Worm (Caenorhabditis elegans) whole organism, L2 larva: ENCODE results near the gene C18D11.9.

ENCODE experiments used
- C34F6.9 ChIP-seq: fragments of 150-350 bp; optimal IDR thresholded peaks from 2 replicates; lab custom pipeline; 2014; ENCODE audit warnings: missing biosample characterization, missing genetic modification characterization
- ZK546.5 ChIP-seq: sonication (generic microtip); optimal IDR thresholded peaks from 2 replicates; lab custom pipeline; 2017; ENCODE audit warnings: missing biosample characterization, missing genetic modification characterization
- ama-1 ChIP-seq: fragments of 150-350 bp; optimal IDR thresholded peaks from 2 replicates; lab custom pipeline; 2018; ENCODE audit warnings: inconsistent platforms
- ceh-82 ChIP-seq: fragments of 150-350 bp; optimal IDR thresholded peaks from 2 replicates; lab custom pipeline; 2014; ENCODE audit warnings: missing biosample characterization, missing genetic modification characterization
- egl-27 ChIP-seq: sonication (generic microtip); optimal IDR thresholded peaks from 3 replicates; lab custom pipeline; 2017; ENCODE audit warnings: missing biosample characterization, missing genetic modification reagents, missing genetic modification characterization
- mdl-1 ChIP-seq, 2 experiments: fragments of 150-350 bp in 1 of 2; sonication (generic microtip) in 1 of 2; optimal IDR thresholded peaks; 2 replicates each; lab custom pipeline; 2017; ENCODE audit warnings: missing biosample characterization in 2 of 2, missing genetic modification characterization in 2 of 2
- nhr-11 ChIP-seq: fragments of 150-350 bp; optimal IDR thresholded peaks from 2 replicates; lab custom pipeline; 2014; ENCODE audit warnings: missing biosample characterization, missing genetic modification characterization
- nhr-12 ChIP-seq: fragments of 150-350 bp; optimal IDR thresholded peaks from 2 replicates; lab custom pipeline; 2014; ENCODE audit warnings: missing biosample characterization, missing genetic modification characterization
- nhr-77 ChIP-seq: fragments of 150-350 bp; optimal IDR thresholded peaks from 2 replicates; lab custom pipeline; 2014; ENCODE audit warnings: missing biosample characterization, missing genetic modification characterization
- snpc-4 ChIP-seq: fragments of 150-350 bp; optimal IDR thresholded peaks from 2 replicates; lab custom pipeline; 2014; ENCODE audit warnings: missing biosample characterization, missing genetic modification characterization
- unc-55 ChIP-seq: fragments of 150-350 bp; sonication (generic microtip); optimal IDR thresholded peaks from 3 replicates; lab custom pipeline; 2014; ENCODE audit warnings: missing biosample characterization, missing genetic modification reagents, missing genetic modification characterization
- zag-1 ChIP-seq: fragments of 150-350 bp; optimal IDR thresholded peaks from 2 replicates; lab custom pipeline; 2014; ENCODE audit warnings: missing biosample characterization, missing genetic modification characterization
- ztf-4 ChIP-seq: fragments of 150-350 bp; optimal IDR thresholded peaks from 2 replicates; lab custom pipeline; 2014; ENCODE audit warnings: missing biosample characterization, missing genetic modification characterization

DNA sequence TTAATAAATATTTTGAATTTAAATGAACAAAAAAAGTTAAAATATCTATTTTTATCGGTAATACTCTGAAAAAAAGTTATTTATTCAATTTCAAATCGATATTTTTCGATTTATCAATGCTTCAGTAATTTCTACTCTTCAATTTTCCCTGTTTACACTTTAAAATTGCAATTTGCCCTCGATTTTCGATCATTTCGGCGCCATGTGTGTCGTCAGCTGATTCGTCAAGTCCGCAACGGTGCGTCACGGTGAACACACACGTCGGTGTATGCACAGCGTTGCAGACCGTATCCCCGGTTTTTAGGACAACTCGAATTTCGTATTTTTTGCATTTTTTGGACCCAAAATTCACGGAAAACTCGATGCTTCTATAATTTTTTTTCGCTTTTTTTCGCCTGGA, 14.3 kb downstream of the C18D11.9 start, which contains the start of gene C18D11.3:
- peak; percentile 16 for TF ChIP-seq zag-1 (tag; lab: Kevin White, UChicago)
- peak; percentile 49 for TF ChIP-seq ztf-4
- no peak for TF ChIP-seq ama-1 (lab: Kevin White, UChicago)
- TF ChIP-seq ZK546.5 (tag; lab: Kevin White, UChicago): no peak
- TF ChIP-seq nhr-11 (tag; lab: Kevin White, UChicago): no peak
- TF ChIP-seq mdl-1 (tag; optimal IDR thresholded peaks at IDR 0.05; lab: Kevin White, UChicago): peak in 1 of 2 experiments; percentile 63
- no peak for TF ChIP-seq nhr-77 (tag; lab: Kevin White, UChicago)
- TF ChIP-seq egl-27 (tag; lab: Kevin White, UChicago): peak; percentile 60
- TF ChIP-seq C34F6.9 (tag; lab: Kevin White, UChicago): peak; percentile 94
- TF ChIP-seq ceh-82 (tag; lab: Kevin White, UChicago): no peak
- TF ChIP-seq snpc-4 (tag; lab: Kevin White, UChicago): peak; percentile 78
- TF ChIP-seq nhr-12 (tag; lab: Kevin White, UChicago): no peak
- TF ChIP-seq unc-55 (GFP tag; lab: Kevin White, UChicago): peak; percentile 87
